Worm (Caenorhabditis elegans) whole organism, late embryonic: ENCODE results near the gene nhr-59.

Experiments
- ama-1 ChIP-seq: fragments of 150-350 bp; optimal IDR thresholded peaks from 2 replicates; lab custom pipeline; 2014
- lim-6 ChIP-seq: sonication (generic microtip); optimal IDR thresholded peaks from 2 replicates; lab custom pipeline; 2016; ENCODE audit warnings: missing genetic modification characterization, missing compliant biosample characterization
- nhr-11 ChIP-seq: fragments of 150-350 bp; optimal IDR thresholded peaks from 2 replicates; lab custom pipeline; 2014; ENCODE audit warnings: missing biosample characterization, missing genetic modification characterization
- pha-2 ChIP-seq: sonication (generic microtip); optimal IDR thresholded peaks from 2 replicates; lab custom pipeline; 2017; ENCODE audit warnings: mild to moderate bottlenecking, missing genetic modification characterization, missing compliant biosample characterization
- zip-5 ChIP-seq: sonication (generic microtip); optimal IDR thresholded peaks from 2 replicates; lab custom pipeline; 2016; ENCODE audit warnings: missing genetic modification characterization, missing compliant biosample characterization

- TF ChIP-seq zip-5 (no peak), pha-2 (tag; lab: Kevin White, UChicago) (no peak), ama-1 (no peak), lim-6 (no peak), nhr-11 (no peak)
These were observed 13.1 kb downstream of the nhr-59 start for ce11 chrV:2264925-2265324.
